Fruit fly (Drosophila melanogaster) whole organism, pupa: ENCODE data around the gene CG33158.

Source experiments
- CG10348 ChIP-seq: fragments of 200-800 bp; sonication (Bioruptor generic); IDR thresholded peaks from 2 replicates; pipeline ENCODE4 v1.3.6; 2022; ENCODE audit warnings: missing biosample characterization, missing genetic modification characterization
- CG12605 ChIP-seq: fragments of 200-800 bp; sonication (Bioruptor generic); IDR thresholded peaks from 2 replicates; pipeline ENCODE4 v1.3.6; 2022; ENCODE audit warnings: missing biosample characterization, missing genetic modification characterization
- CG13204 ChIP-seq: fragments of 200-800 bp; sonication (Bioruptor generic); optimal IDR thresholded peaks from 2 replicates; lab custom pipeline; 2018; ENCODE audit warnings: missing biosample characterization, mild to moderate bottlenecking, missing genetic modification characterization, moderate library complexity
- CG14655 ChIP-seq: fragments of 200-800 bp; sonication (Bioruptor generic); optimal IDR thresholded peaks from 3 replicates; lab custom pipeline; 2017; ENCODE audit warnings: mild to moderate bottlenecking, missing biosample characterization, missing genetic modification reagents, missing genetic modification characterization
- CG15710 ChIP-seq: fragments of 200-800 bp; sonication (Bioruptor generic); optimal IDR thresholded peaks from 2 replicates; lab custom pipeline; 2018; ENCODE audit warnings: missing biosample characterization, mild to moderate bottlenecking, missing genetic modification characterization, moderate library complexity
- CG17806 ChIP-seq: fragments of 200-800 bp; sonication (Bioruptor generic); optimal IDR thresholded peaks from 2 replicates; lab custom pipeline; 2018; ENCODE audit warnings: missing biosample characterization, mild to moderate bottlenecking, missing genetic modification characterization, moderate library complexity
- CG32121 ChIP-seq: fragments of 200-800 bp; sonication (Bioruptor generic); IDR thresholded peaks from 2 replicates; pipeline ENCODE4 v1.3.6; 2022; ENCODE audit warnings: missing biosample characterization, missing genetic modification characterization
- CG34367 ChIP-seq: fragments of 200-800 bp; sonication (Bioruptor generic); optimal IDR thresholded peaks from 2 replicates; lab custom pipeline; 2018; ENCODE audit warnings: missing biosample characterization, mild to moderate bottlenecking, missing genetic modification characterization
- CG4496 ChIP-seq: fragments of 200-800 bp; sonication (Bioruptor generic); IDR thresholded peaks from 3 replicates; pipeline ENCODE4 v1.3.6; 2022; ENCODE audit warnings: missing biosample characterization, missing genetic modification characterization
- CG8159 ChIP-seq: fragments of 200-800 bp; sonication (Bioruptor generic); optimal IDR thresholded peaks from 3 replicates; lab custom pipeline; 2018; ENCODE audit warnings: missing biosample characterization, mild to moderate bottlenecking, missing genetic modification characterization, moderate library complexity
- CG8301 ChIP-seq: fragments of 200-800 bp; sonication (Bioruptor generic); optimal IDR thresholded peaks from 2 replicates; lab custom pipeline; 2018; ENCODE audit warnings: missing biosample characterization, mild to moderate bottlenecking, missing genetic modification characterization
- CG9948 ChIP-seq: fragments of 200-800 bp; sonication (Bioruptor generic); optimal IDR thresholded peaks from 2 replicates; lab custom pipeline; 2018; ENCODE audit warnings: missing biosample characterization, mild to moderate bottlenecking, missing genetic modification characterization, moderate library complexity
- D1 ChIP-seq: fragments of 200-800 bp; sonication (Bioruptor generic); optimal IDR thresholded peaks from 2 replicates; lab custom pipeline; 2018; ENCODE audit warnings: missing biosample characterization, mild to moderate bottlenecking, missing genetic modification characterization, moderate library complexity
- EcR ChIP-seq: fragments of 200-800 bp; sonication (Bioruptor generic); optimal IDR thresholded peaks from 3 replicates; lab custom pipeline; 2019; ENCODE audit warnings: missing biosample characterization, missing genetic modification characterization, mild to moderate bottlenecking, moderate library complexity, missing genetic modification reagents
- Ets98B ChIP-seq: fragments of 200-800 bp; sonication (Bioruptor generic); IDR thresholded peaks from 2 replicates; pipeline ENCODE4 v1.3.6; 2022; ENCODE audit warnings: missing biosample characterization, missing genetic modification characterization
- Pif1A ChIP-seq: fragments of 200-800 bp; sonication (Bioruptor generic); optimal IDR thresholded peaks from 3 replicates; lab custom pipeline; 2016; ENCODE audit warnings: missing biosample characterization, missing genetic modification characterization
- Pif1B ChIP-seq: fragments of 200-800 bp; sonication (Bioruptor generic); optimal IDR thresholded peaks from 3 replicates; lab custom pipeline; 2016; ENCODE audit warnings: missing biosample characterization, missing genetic modification characterization
- Snoo ChIP-seq: fragments of 200-800 bp; sonication (Bioruptor generic); optimal IDR thresholded peaks from 3 replicates; lab custom pipeline; 2017; ENCODE audit warnings: missing biosample characterization, mild to moderate bottlenecking, missing genetic modification characterization, inconsistent platforms
- fd96Ca ChIP-seq: fragments of 200-800 bp; sonication (Bioruptor generic); IDR thresholded peaks from 3 replicates; pipeline ENCODE4 v1.3.6; 2022; ENCODE audit warnings: missing biosample characterization, missing genetic modification characterization
- gl ChIP-seq: fragments of 200-800 bp; sonication (Bioruptor generic); optimal IDR thresholded peaks from 2 replicates; lab custom pipeline; 2018; ENCODE audit warnings: missing biosample characterization, mild to moderate bottlenecking, missing genetic modification characterization
- rn ChIP-seq: fragments of 200-800 bp; sonication (Bioruptor generic); IDR thresholded peaks from 2 replicates; pipeline ENCODE4 v1.3.6; 2022; ENCODE audit warnings: missing biosample characterization, missing genetic modification characterization

CG33158 gene

DNA sequence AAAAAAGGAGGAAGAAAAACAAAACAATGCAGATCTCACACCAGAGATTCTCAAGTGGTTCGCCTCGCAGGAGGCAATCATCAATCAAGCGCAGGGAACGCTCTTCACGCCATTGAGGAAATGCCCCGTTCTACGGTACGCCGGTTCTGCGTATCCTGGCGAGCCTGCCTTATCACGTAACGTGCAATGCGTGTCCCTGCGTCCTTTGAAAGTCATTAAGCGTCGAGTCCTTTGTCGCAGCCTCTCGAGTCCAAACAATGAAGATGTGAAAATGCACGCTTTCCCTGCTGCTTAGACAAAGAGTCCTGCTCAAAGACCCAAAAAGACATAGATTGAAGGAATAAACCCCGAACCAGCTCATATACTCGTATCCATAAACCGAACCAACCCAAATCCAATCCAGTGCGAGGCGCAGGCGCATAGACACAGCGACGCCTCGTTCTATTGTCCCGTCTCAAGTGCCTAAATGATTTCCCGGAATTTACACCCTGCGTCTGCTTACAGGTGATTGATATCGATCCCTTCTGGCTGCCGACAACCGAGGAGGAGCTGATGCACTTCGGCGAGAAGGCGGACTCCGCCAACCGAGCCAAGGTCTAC lies 71.7 kb downstream of the CG33158 start:
- no peak for TF ChIP-seq Snoo
- no peak for TF ChIP-seq CG9948 (tag; lab: Kevin White, UChicago)
- TF ChIP-seq CG10348 (GFP tag; lab: Robert Waterston, UW), result no peak
- no peak for TF ChIP-seq CG32121
- no peak for TF ChIP-seq CG8301 (tag; lab: Kevin White, UChicago)

DNA sequence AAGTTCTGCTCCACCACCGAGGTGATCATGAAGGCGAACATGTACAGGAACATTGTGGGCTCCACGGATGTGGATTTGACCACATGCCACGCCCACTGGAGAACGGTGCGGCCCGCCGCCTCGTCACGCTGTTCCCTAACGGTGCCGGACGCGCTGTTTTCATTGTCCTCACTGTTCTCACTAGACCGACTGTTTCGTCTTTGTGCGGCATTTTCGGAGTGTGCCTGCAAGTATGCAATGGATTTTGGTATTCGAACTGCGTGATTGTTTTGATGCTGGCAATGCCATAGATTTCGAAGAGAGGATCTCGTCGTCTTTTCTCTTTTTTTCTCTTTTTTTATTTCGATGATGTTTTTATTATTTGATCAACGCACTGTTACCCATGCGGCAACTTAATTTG lies 74.3 kb downstream of the CG33158 start:
- TF ChIP-seq CG9948 (tag; lab: Kevin White, UChicago), result no peak

DNA sequence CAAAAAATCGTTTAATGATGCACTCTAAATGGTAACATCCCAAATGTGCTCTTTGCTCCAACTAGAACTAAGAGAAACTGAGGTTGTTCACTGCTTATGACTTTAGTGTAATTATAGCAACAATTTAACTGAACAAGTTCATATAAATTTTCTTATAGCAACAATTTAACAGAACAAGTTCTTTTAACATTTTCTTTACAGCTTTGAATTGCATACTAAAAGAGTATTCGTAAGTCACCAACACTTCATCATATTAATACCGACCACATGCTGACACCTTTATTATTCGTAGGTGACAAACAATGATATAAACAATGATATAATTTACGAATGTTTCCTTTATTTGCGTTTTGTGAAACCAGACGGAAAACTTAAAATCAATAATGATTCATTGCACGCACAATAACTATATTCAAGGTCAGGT lies 75.3 kb downstream of the CG33158 start:
- no peak for TF ChIP-seq Pif1A (GFP tag; lab: Kevin White, UChicago)
- TF ChIP-seq CG8301 (tag; lab: Kevin White, UChicago), result peak; percentile 34
- peak; percentile 25 for TF ChIP-seq CG9948 (tag; lab: Kevin White, UChicago)
- peak; percentile 1 for TF ChIP-seq Pif1B (GFP tag; lab: Kevin White, UChicago)
- peak; percentile 19 for TF ChIP-seq CG17806 (tag; lab: Kevin White, UChicago)
- peak; percentile 15 for TF ChIP-seq CG15710
- TF ChIP-seq CG8159 (tag; lab: Kevin White, UChicago), result peak; percentile 38
- TF ChIP-seq CG14655, result peak; percentile 48
- peak; percentile 16; the same call in 1 of the 3 replicates for TF ChIP-seq CG4496 (GFP tag; lab: Robert Waterston, UW)
- TF ChIP-seq CG10348 (GFP tag; lab: Robert Waterston, UW), result no peak

DNA sequence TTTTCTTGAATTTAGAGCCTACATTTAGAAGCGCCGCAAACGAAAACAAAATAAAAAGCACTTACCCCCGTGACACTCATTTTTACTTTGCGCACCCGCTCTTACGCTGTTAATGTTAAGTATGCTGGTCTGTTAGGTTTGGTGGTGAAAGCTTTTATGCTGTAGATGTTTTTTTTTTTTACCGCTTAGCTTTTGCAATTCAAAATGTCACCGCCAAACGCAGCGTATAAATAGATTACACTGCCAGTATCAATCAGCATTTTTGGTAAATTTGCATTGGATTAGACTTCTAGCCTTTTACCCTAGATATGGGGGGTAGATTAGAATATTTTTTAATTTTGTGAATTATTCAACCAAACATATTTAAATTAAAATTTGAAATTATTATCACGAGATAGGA lies 75.8 kb downstream of the CG33158 start:
- no peak for TF ChIP-seq CG34367 (tag; lab: Kevin White, UChicago)
- no peak for TF ChIP-seq fd96Ca
- no peak for TF ChIP-seq CG8159 (tag; lab: Kevin White, UChicago)
- TF ChIP-seq CG17806 (tag; lab: Kevin White, UChicago), result no peak
- TF ChIP-seq CG13204 (GFP tag; lab: Kevin White, UChicago), result no peak
- no peak for TF ChIP-seq Ets98B (GFP tag; lab: Robert Waterston, UW)
- no peak for TF ChIP-seq CG14655
- TF ChIP-seq Snoo, result no peak
- no peak for TF ChIP-seq Pif1B (GFP tag; lab: Kevin White, UChicago)
- no peak for TF ChIP-seq D1 (tag; lab: Kevin White, UChicago)
- no peak for TF ChIP-seq CG15710
- TF ChIP-seq CG8301 (tag; lab: Kevin White, UChicago), result no peak
- no peak for TF ChIP-seq gl (tag; lab: Kevin White, UChicago)
- TF ChIP-seq rn, result no peak
- no peak for TF ChIP-seq CG4496 (GFP tag; lab: Robert Waterston, UW)
- no peak for TF ChIP-seq CG9948 (tag; lab: Kevin White, UChicago)
- no peak for TF ChIP-seq Pif1A (GFP tag; lab: Kevin White, UChicago)

DNA sequence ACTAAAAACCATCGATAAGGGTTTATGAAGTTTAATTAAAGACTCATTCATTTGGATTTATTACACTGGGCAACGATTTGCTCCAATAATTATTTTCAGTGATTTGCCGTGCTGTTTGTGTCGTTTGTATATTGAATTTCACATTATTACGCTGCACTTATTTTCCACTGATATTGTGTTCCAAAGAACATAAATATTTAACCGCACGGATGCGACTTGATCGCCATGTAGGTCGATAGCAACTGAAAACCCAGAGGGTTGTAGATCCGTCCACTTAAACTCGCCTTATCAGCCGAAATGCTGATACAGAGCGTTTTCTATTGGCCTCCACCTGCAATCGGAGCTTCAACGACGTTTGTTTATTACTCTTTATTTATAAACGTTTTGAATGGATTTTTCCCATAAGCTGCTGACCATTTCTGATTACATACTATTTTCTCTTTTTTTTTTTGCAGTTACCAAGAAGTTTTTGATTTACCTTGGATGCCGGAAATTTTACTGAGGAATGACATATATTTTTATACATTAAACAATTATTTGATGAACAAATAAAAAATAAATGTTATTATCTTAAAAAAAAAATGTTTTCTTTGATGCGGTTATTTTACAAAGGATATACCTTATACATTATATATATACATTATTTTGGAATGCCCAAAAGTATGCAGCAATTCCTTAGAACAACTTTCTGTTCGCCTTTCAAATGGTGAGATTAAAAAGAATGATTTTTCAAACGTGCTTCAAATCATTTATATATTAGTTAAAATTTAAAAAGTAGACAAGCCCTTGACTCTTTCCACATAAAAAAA lies 76.8 kb downstream of the CG33158 start, which contains the start of gene CG42514:
TSS of gene CG42514 (minus strand) at position 248 of the 809 bp plus-strand sequence.
- TF ChIP-seq D1 (tag; lab: Kevin White, UChicago), result peak; percentile 75
- no peak for TF ChIP-seq Pif1A (GFP tag; lab: Kevin White, UChicago)

DNA sequence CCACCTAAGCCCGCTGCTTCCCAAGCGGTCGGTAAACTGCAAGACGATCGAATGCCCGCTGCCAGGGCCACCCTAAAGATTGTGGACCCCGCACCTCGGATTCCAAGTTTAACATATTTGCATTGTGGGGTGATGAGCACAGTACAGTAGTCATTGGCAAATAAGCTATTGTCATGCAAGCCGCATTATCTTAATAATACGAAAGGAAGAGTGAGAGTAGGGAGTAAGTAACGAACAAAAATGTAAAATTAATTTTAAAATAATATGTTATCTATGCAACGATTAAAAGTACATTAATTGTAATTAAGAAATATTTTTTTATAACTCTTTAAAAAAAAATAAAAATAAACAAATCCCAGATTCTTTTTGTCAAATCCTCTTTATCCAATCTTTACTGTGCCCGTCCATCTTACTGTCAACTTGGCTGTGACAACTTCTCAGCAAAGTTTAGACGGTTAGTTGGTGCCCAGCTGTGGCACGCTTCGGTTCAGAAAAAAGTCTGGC lies 77.9 kb downstream of the CG33158 start, which contains the start of gene st:
TSS of gene st (plus strand) at position 454 of the 504 bp plus-strand sequence.
- TF ChIP-seq CG4496 (GFP tag; lab: Robert Waterston, UW), result no peak
- TF ChIP-seq CG14655, result peak; percentile 44
- TF ChIP-seq CG8159 (tag; lab: Kevin White, UChicago), result peak; percentile 55

DNA sequence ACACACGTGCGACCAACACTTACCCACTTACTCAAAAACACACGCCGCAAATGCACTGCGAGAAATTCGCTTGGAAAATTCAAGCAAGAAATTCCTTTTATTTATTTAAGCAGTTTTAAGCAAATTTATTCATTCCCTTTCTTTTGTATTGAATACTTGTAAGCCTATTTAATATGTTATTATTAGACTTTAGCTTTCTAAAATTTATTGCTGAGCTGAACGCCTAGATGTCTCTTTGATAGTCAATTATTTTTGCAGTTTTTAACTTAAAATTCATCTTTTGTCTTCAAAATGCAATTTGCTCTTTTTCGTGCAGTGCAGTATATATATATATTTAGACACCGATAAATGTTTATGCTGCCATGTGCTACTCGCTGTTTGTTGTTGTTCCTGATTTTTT lies 114.5 kb downstream of the CG33158 start:
- no peak for TF ChIP-seq rn
- peak; percentile 28 for TF ChIP-seq CG8301 (tag; lab: Kevin White, UChicago)
- no peak for TF ChIP-seq CG13204 (GFP tag; lab: Kevin White, UChicago)
- no peak for TF ChIP-seq gl (tag; lab: Kevin White, UChicago)
- no peak for TF ChIP-seq EcR (GFP tag; lab: Kevin White, UChicago)
- TF ChIP-seq CG10348 (GFP tag; lab: Robert Waterston, UW), result no peak
- TF ChIP-seq CG15710, result no peak
- TF ChIP-seq Pif1A (GFP tag; lab: Kevin White, UChicago), result no peak
- TF ChIP-seq CG8159 (tag; lab: Kevin White, UChicago), result peak; percentile 38
- TF ChIP-seq CG12605 (GFP tag; lab: Robert Waterston, UW), result no peak
- TF ChIP-seq Pif1B (GFP tag; lab: Kevin White, UChicago), result no peak
- peak; percentile 17 for TF ChIP-seq CG14655
- TF ChIP-seq CG9948 (tag; lab: Kevin White, UChicago), result no peak
- TF ChIP-seq, all 21 proteins: peak for 3
